Fruit fly (Drosophila melanogaster) whole organism, embryonic: ENCODE measurements around the gene tral.

ENCODE experiments used
- B-H2 ChIP-seq: fragments of 200-800 bp; sonication (Bioruptor generic); optimal IDR thresholded peaks from 2 replicates; lab custom pipeline; 2018; ENCODE audit warnings: missing biosample characterization, mild to moderate bottlenecking, missing genetic modification characterization
- Bgb ChIP-seq: fragments of 200-800 bp; sonication (Bioruptor generic); IDR thresholded peaks from 2 replicates; pipeline ENCODE4 v1.3.6; 2022; ENCODE audit warnings: missing biosample characterization, missing genetic modification characterization; ENCODE audit not compliant: partially characterized antibody
- Blimp-1 ChIP-seq: fragments of 200-800 bp; sonication (Bioruptor generic); optimal IDR thresholded peaks from 3 replicates; lab custom pipeline; 2018; ENCODE audit warnings: missing biosample characterization, missing genetic modification characterization, mild to moderate bottlenecking, moderate library complexity, missing genetic modification reagents
- CG10267 ChIP-seq: fragments of 200-800 bp; sonication (Bioruptor generic); optimal IDR thresholded peaks from 2 replicates; lab custom pipeline; 2018; ENCODE audit warnings: missing biosample characterization, mild to moderate bottlenecking, missing genetic modification characterization, moderate library complexity
- CG10431 ChIP-seq: fragments of 200-800 bp; sonication (Bioruptor generic); optimal IDR thresholded peaks from 3 replicates; lab custom pipeline; 2018; ENCODE audit warnings: missing biosample characterization, mild to moderate bottlenecking, missing genetic modification characterization
- CG10543 ChIP-seq: fragments of 200-800 bp; sonication (Bioruptor generic); optimal IDR thresholded peaks from 3 replicates; lab custom pipeline; 2017; ENCODE audit warnings: missing biosample characterization, mild to moderate bottlenecking, missing genetic modification characterization, moderate library complexity
- CG10565 ChIP-seq: fragments of 200-800 bp; sonication (Bioruptor generic); optimal IDR thresholded peaks from 3 replicates; lab custom pipeline; 2016; ENCODE audit warnings: missing biosample characterization, mild to moderate bottlenecking, missing genetic modification characterization
- CG10654 ChIP-seq: fragments of 200-800 bp; sonication (Bioruptor generic); optimal IDR thresholded peaks from 2 replicates; lab custom pipeline; 2016; ENCODE audit warnings: missing biosample characterization, missing genetic modification characterization
- CG10979 ChIP-seq: fragments of 200-800 bp; sonication (Bioruptor generic); optimal IDR thresholded peaks from 2 replicates; lab custom pipeline; 2018; ENCODE audit warnings: missing biosample characterization, mild to moderate bottlenecking, missing genetic modification characterization, moderate library complexity
- CG1233 ChIP-seq: fragments of 200-800 bp; sonication (Bioruptor generic); optimal IDR thresholded peaks from 4 replicates; lab custom pipeline; 2018; ENCODE audit warnings: missing biosample characterization, mild to moderate bottlenecking, missing genetic modification characterization
- CG13894 ChIP-seq: fragments of 200-800 bp; sonication (Bioruptor generic); optimal IDR thresholded peaks from 3 replicates; lab custom pipeline; 2018; ENCODE audit warnings: missing biosample characterization, mild to moderate bottlenecking, missing genetic modification characterization, moderate library complexity
- CG14050 ChIP-seq: fragments of 200-800 bp; sonication (Bioruptor generic); IDR thresholded peaks from 3 replicates; pipeline ENCODE4 v1.3.6; 2022; ENCODE audit warnings: missing biosample characterization, missing genetic modification characterization
- CG14667 ChIP-seq: fragments of 200-800 bp; sonication (Bioruptor generic); IDR thresholded peaks from 2 replicates; pipeline ENCODE4 v1.3.6; 2022; ENCODE audit warnings: missing biosample characterization, missing genetic modification characterization
- CG14860 ChIP-seq: fragments of 200-800 bp; sonication (Bioruptor generic); IDR thresholded peaks from 3 replicates; pipeline ENCODE4 v1.3.6; 2022; ENCODE audit warnings: missing biosample characterization, missing genetic modification characterization; ENCODE audit not compliant: partially characterized antibody
- CG17612 ChIP-seq: fragments of 200-800 bp; sonication (Bioruptor generic); IDR thresholded peaks from 2 replicates; pipeline ENCODE4 v1.3.6; 2022; ENCODE audit warnings: missing biosample characterization, missing genetic modification characterization
- CG17912 ChIP-seq: fragments of 200-800 bp; sonication (Bioruptor generic); optimal IDR thresholded peaks from 2 replicates; lab custom pipeline; 2018; ENCODE audit warnings: missing biosample characterization, mild to moderate bottlenecking, missing genetic modification characterization
- CG3995 ChIP-seq: fragments of 200-800 bp; sonication (Bioruptor generic); optimal IDR thresholded peaks from 3 replicates; lab custom pipeline; 2016; ENCODE audit warnings: missing biosample characterization, missing genetic modification characterization
- CG4282 ChIP-seq: fragments of 200-800 bp; sonication (Bioruptor generic); optimal IDR thresholded peaks from 2 replicates; lab custom pipeline; 2016; ENCODE audit warnings: missing biosample characterization, missing genetic modification characterization
- CG6791 ChIP-seq: fragments of 200-800 bp; sonication (Bioruptor generic); IDR thresholded peaks from 3 replicates; pipeline ENCODE4 v1.3.6; 2022; ENCODE audit warnings: missing biosample characterization, missing genetic modification characterization; ENCODE audit not compliant: partially characterized antibody
- Dref ChIP-seq: fragments of 200-800 bp; sonication (Bioruptor generic); IDR thresholded peaks from 2 replicates; pipeline ENCODE4 v1.3.6; 2022; ENCODE audit warnings: missing biosample characterization, missing genetic modification characterization
- Eip74EF ChIP-seq, 2 experiments: fragments of 200-800 bp in 1 of 2; fragments of >200 bp in 1 of 2; sonication (Bioruptor generic) in 1 of 2; optimal IDR thresholded peaks; 2 replicates each; lab custom pipeline; 2017 to 2019; ENCODE audit warnings: missing biosample characterization in 2 of 2, missing genetic modification characterization in 2 of 2, mild to moderate bottlenecking in 1 of 2, moderate library complexity in 1 of 2
- HLH3B ChIP-seq: fragments of 200-800 bp; sonication (Bioruptor generic); IDR thresholded peaks from 2 replicates; pipeline ENCODE4 v1.3.6; 2022; ENCODE audit warnings: missing biosample characterization, missing genetic modification characterization
- Hr78 ChIP-seq, 2 experiments: fragments of 200-800 bp in 1 of 2; fragments of >200 bp in 1 of 2; sonication (Bioruptor generic) in 1 of 2; optimal IDR thresholded peaks; 2 replicates each; lab custom pipeline; 2017 to 2019; ENCODE audit warnings: missing biosample characterization in 2 of 2, missing genetic modification characterization in 2 of 2, mild to moderate bottlenecking in 1 of 2, moderate library complexity in 1 of 2
- Kr ChIP-seq: fragments of 200-800 bp; sonication (Bioruptor generic); optimal IDR thresholded peaks from 2 replicates; lab custom pipeline; 2017; ENCODE audit warnings: missing biosample characterization, mild to moderate bottlenecking, missing genetic modification characterization
- Lim3 ChIP-seq: fragments of 200-800 bp; sonication (Bioruptor generic); IDR thresholded peaks from 2 replicates; pipeline ENCODE4 v1.3.6; 2022; ENCODE audit warnings: missing biosample characterization, missing genetic modification characterization
- Meics ChIP-seq: fragments of 200-800 bp; sonication (Bioruptor generic); optimal IDR thresholded peaks from 2 replicates; lab custom pipeline; 2017; ENCODE audit warnings: missing biosample characterization, mild to moderate bottlenecking, missing genetic modification characterization
- NK7.1 ChIP-seq: fragments of 200-800 bp; sonication (Bioruptor generic); optimal IDR thresholded peaks from 3 replicates; lab custom pipeline; 2016; ENCODE audit warnings: missing biosample characterization, missing genetic modification characterization
- Nf-YC ChIP-seq: fragments of 200-800 bp; optimal IDR thresholded peaks from 3 replicates; lab custom pipeline; 2019; ENCODE audit warnings: missing biosample characterization, mild to moderate bottlenecking, missing genetic modification characterization, moderate library complexity
- PHDP ChIP-seq: fragments of 200-800 bp; sonication (Bioruptor generic); optimal IDR thresholded peaks from 3 replicates; lab custom pipeline; 2018; ENCODE audit warnings: missing biosample characterization, mild to moderate bottlenecking, missing genetic modification characterization, moderate library complexity
- Sox100B ChIP-seq: fragments of 200-800 bp; sonication (Bioruptor generic); optimal IDR thresholded peaks from 3 replicates; lab custom pipeline; 2018; ENCODE audit warnings: missing biosample characterization, mild to moderate bottlenecking, missing genetic modification characterization
- Ssrp ChIP-seq: fragments of 200-800 bp; sonication (Bioruptor generic); optimal IDR thresholded peaks from 2 replicates; lab custom pipeline; 2018; ENCODE audit warnings: missing biosample characterization, mild to moderate bottlenecking, missing genetic modification characterization, moderate library complexity
- cad ChIP-seq: fragments of >200 bp; optimal IDR thresholded peaks from 2 replicates; lab custom pipeline; 2017; ENCODE audit warnings: missing biosample characterization, missing genetic modification characterization
- exex ChIP-seq: fragments of 200-800 bp; sonication (Bioruptor generic); optimal IDR thresholded peaks from 4 replicates; lab custom pipeline; 2018; ENCODE audit warnings: missing biosample characterization, mild to moderate bottlenecking, missing genetic modification characterization, moderate library complexity
- ftz-f1 ChIP-seq: fragments of 200-800 bp; sonication (Bioruptor generic); optimal IDR thresholded peaks from 2 replicates; lab custom pipeline; 2016; ENCODE audit warnings: missing biosample characterization, missing genetic modification characterization
- gro ChIP-seq: fragments of 200-800 bp; sonication (Bioruptor generic); optimal IDR thresholded peaks from 2 replicates; lab custom pipeline; 2016; ENCODE audit warnings: missing biosample characterization, missing genetic modification characterization
- hkb ChIP-seq, 2 experiments: fragments of 200-800 bp in 1 of 2; fragments of >200 bp in 1 of 2; sonication (Bioruptor generic) in 1 of 2; IDR thresholded peaks in 1 of 2; optimal IDR thresholded peaks in 1 of 2; 2 replicates each; pipeline versions ENCODE4 v1.3.6 to Lab custom; 2017 to 2022; ENCODE audit warnings: missing biosample characterization in 1 of 2, missing genetic modification characterization in 1 of 2
- ind ChIP-seq: fragments of 200-800 bp; sonication (Bioruptor generic); optimal IDR thresholded peaks from 3 replicates; lab custom pipeline; 2016; ENCODE audit warnings: missing biosample characterization, missing genetic modification characterization
- klu ChIP-seq: fragments of 200-800 bp; sonication (Bioruptor generic); IDR thresholded peaks from 2 replicates; pipeline ENCODE4 v1.3.6; 2022; ENCODE audit warnings: missing biosample characterization, missing genetic modification characterization
- kni ChIP-seq: fragments of 200-800 bp; sonication (Bioruptor generic); optimal IDR thresholded peaks from 3 replicates; lab custom pipeline; 2017; ENCODE audit warnings: mild to moderate bottlenecking, missing biosample characterization, missing genetic modification reagents, missing genetic modification characterization
- lov ChIP-seq, 2 experiments: fragments of 200-800 bp in 1 of 2; fragments of >200 bp in 1 of 2; sonication (Bioruptor generic) in 1 of 2; IDR thresholded peaks in 1 of 2; optimal IDR thresholded peaks in 1 of 2; 2 replicates in 1 of 2; 3 replicates in 1 of 2; pipeline versions ENCODE4 v1.3.6 to Lab custom; 2017 to 2022; ENCODE audit warnings: missing biosample characterization in 1 of 2, missing genetic modification characterization in 1 of 2
- onecut ChIP-seq: fragments of 200-800 bp; sonication (Bioruptor generic); IDR thresholded peaks from 2 replicates; pipeline ENCODE4 v1.3.6; 2022; ENCODE audit warnings: missing biosample characterization, missing genetic modification characterization
- p53 ChIP-seq: fragments of 200-800 bp; sonication (Bioruptor generic); optimal IDR thresholded peaks from 2 replicates; lab custom pipeline; 2016; ENCODE audit warnings: missing biosample characterization, missing genetic modification characterization
- salm ChIP-seq: fragments of 200-800 bp; sonication (Bioruptor generic); optimal IDR thresholded peaks from 2 replicates; lab custom pipeline; 2018; ENCODE audit warnings: missing biosample characterization, mild to moderate bottlenecking, missing genetic modification characterization
- sens ChIP-seq: fragments of 200-800 bp; sonication (Bioruptor generic); peaks from one replicate; lab custom pipeline; 2016; ENCODE audit warnings: missing biosample characterization, missing genetic modification characterization
- shn ChIP-seq: fragments of 200-800 bp; sonication (Bioruptor generic); optimal IDR thresholded peaks from 3 replicates; lab custom pipeline; 2016; ENCODE audit warnings: missing biosample characterization, missing genetic modification characterization
- wek ChIP-seq: fragments of 200-800 bp; sonication (Bioruptor generic); optimal IDR thresholded peaks from 3 replicates; lab custom pipeline; 2018; ENCODE audit warnings: missing biosample characterization, mild to moderate bottlenecking, missing genetic modification characterization, moderate library complexity
- wor ChIP-seq: fragments of 200-800 bp; sonication (Bioruptor generic); IDR thresholded peaks from 2 replicates; pipeline ENCODE4 v1.3.6; 2022; ENCODE audit warnings: missing biosample characterization, missing genetic modification characterization
- yki ChIP-seq: fragments of >200 bp; optimal IDR thresholded peaks from 3 replicates; lab custom pipeline; 2018

The tral gene

dm6 chr3L:12526433-12527113 is 11.7 kb downstream of the tral start, which contains the start of gene eIF2beta (continued):
- TF ChIP-seq CG10979 (tag; lab: Kevin White, UChicago) (peak; percentile 47), shn (no peak), salm (tag; lab: Kevin White, UChicago) (no peak), Hr78 (GFP tag; optimal IDR thresholded peaks at IDR 0.05; lab: Kevin White, UChicago) (no peak), wor (GFP tag; lab: Robert Waterston, UW) (no peak), gro (GFP tag; lab: Kevin White, UChicago) (peak; percentile 12), onecut (GFP tag; lab: Robert Waterston, UW) (peak; percentile 53), HLH3B (GFP tag; lab: Robert Waterston, UW) (no peak), Sox100B (peak; percentile 56), PHDP (tag; lab: Kevin White, UChicago) (peak; percentile 45), B-H2 (GFP tag; lab: Kevin White, UChicago) (no peak), ind (GFP tag; lab: Kevin White, UChicago) (no peak), p53 (GFP tag; lab: Kevin White, UChicago) (no peak), CG14050 (no peak; the same call in 2 of the 3 replicates), CG14667 (GFP tag; lab: Robert Waterston, UW) (no peak), yki (lab: Kevin White, UChicago) (no peak), cad (GFP tag; lab: Kevin White, UChicago) (no peak), sens (GFP tag; lab: Kevin White, UChicago) (peak; percentile 92), Ssrp (tag; lab: Kevin White, UChicago) (no peak), NK7.1 (GFP tag; lab: Kevin White, UChicago) (no peak), CG13894 (tag; lab: Kevin White, UChicago) (no peak), klu (GFP tag; lab: Robert Waterston, UW) (no peak), CG17612 (GFP tag; lab: Robert Waterston, UW) (no peak), CG10565 (GFP tag; lab: Kevin White, UChicago) (no peak), CG6791 (GFP tag; lab: Robert Waterston, UW) (no peak), CG1233 (GFP tag; lab: Kevin White, UChicago) (peak; percentile 48), exex (peak; percentile 37), CG17912 (GFP tag; lab: Kevin White, UChicago) (peak; percentile 49), CG4282 (GFP tag; lab: Kevin White, UChicago) (no peak), hkb (optimal IDR thresholded peaks at IDR 0.05; lab: Kevin White, UChicago) (no peak), hkb (GFP tag; IDR thresholded peaks at IDR 0.05; lab: Robert Waterston, UW) (peak; percentile 68), Nf-YC (tag; lab: Kevin White, UChicago) (peak; percentile 41), Meics (GFP tag; lab: Kevin White, UChicago) (peak; percentile 64), Bgb (peak; percentile 37; the same call in 1 of the 2 replicates), kni (GFP tag; lab: Kevin White, UChicago) (peak; percentile 79), CG10543 (GFP tag; lab: Kevin White, UChicago) (peak; percentile 27), lov (optimal IDR thresholded peaks at IDR 0.05; lab: Kevin White, UChicago) (no peak), lov (GFP tag; IDR thresholded peaks at IDR 0.05; lab: Robert Waterston, UW) (no peak; the same call in 2 of the 3 replicates), Lim3 (GFP tag; lab: Robert Waterston, UW) (no peak), ftz-f1 (GFP tag; lab: Kevin White, UChicago) (no peak), Blimp-1 (GFP tag; lab: Kevin White, UChicago) (peak; percentile 19), CG10654 (GFP tag; lab: Kevin White, UChicago) (no peak), Kr (no peak), Eip74EF (GFP tag; optimal IDR thresholded peaks at IDR 0.05; lab: Kevin White, UChicago) (no peak), Dref (GFP tag; lab: Robert Waterston, UW) (no peak), CG3995 (GFP tag; lab: Kevin White, UChicago) (no peak), CG14860 (no peak), CG10267 (tag; lab: Kevin White, UChicago) (peak; percentile 51), CG10431 (GFP tag; lab: Kevin White, UChicago) (peak; percentile 68), wek (GFP tag; lab: Kevin White, UChicago) (peak; percentile 2)
